Fruit fly (Drosophila melanogaster): Measurements from ENCODE around the gene GC1.

DNA sequence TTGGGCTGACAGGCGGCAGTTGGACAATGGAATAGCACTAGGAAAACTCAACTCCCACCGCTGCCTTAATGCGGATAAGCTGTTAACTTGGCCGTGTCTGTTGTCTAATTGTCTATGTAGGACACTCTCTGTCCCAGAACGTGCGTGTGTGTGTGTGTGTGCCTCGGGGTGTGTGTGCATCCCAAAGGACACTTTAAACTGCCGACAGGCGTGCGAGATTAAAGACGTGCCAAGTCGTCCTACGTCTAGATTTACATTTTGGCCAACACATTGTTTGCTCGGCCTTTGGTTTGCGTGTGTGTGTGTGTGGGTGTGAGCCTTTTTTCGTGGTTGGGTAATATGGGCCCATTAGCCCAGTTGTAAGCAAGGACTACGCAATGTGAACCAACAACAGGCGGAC, 30.6 kb downstream of the GC1 start:
- no peak for TF ChIP-seq CG8478 (optimal IDR thresholded peaks at IDR 0.05)
- no peak for TF ChIP-seq CTCF (optimal IDR thresholded peaks at IDR 0.05)

All from S2 (cell line).